Fruit fly (Drosophila melanogaster) whole organism, embryonic: ENCODE results near the gene PhKgamma.

Experiments used
- Bgb ChIP-seq: fragments of 200-800 bp; sonication (Bioruptor generic); IDR thresholded peaks from 2 replicates; pipeline ENCODE4 v1.3.6; 2022; ENCODE audit warnings: missing biosample characterization, missing genetic modification characterization; ENCODE audit not compliant: partially characterized antibody
- CG10654 ChIP-seq: fragments of 200-800 bp; sonication (Bioruptor generic); optimal IDR thresholded peaks from 2 replicates; lab custom pipeline; 2016; ENCODE audit warnings: missing biosample characterization, missing genetic modification characterization
- CG11085 ChIP-seq: fragments of 200-800 bp; sonication (Bioruptor generic); IDR thresholded peaks from 2 replicates; pipeline ENCODE4 v1.3.6; 2022; ENCODE audit warnings: missing biosample characterization, missing genetic modification characterization
- CG12299 ChIP-seq: fragments of 200-800 bp; sonication (Bioruptor generic); optimal IDR thresholded peaks from 2 replicates; lab custom pipeline; 2018; ENCODE audit warnings: missing biosample characterization, mild to moderate bottlenecking, missing genetic modification characterization
- CG12659 ChIP-seq: fragments of 200-800 bp; sonication (Bioruptor generic); optimal IDR thresholded peaks from 3 replicates; lab custom pipeline; 2017; ENCODE audit warnings: mild to moderate bottlenecking, missing biosample characterization, missing genetic modification reagents, missing genetic modification characterization
- CG12769 ChIP-seq: fragments of 200-800 bp; sonication (Bioruptor generic); optimal IDR thresholded peaks from 2 replicates; lab custom pipeline; 2019; ENCODE audit warnings: missing biosample characterization, mild to moderate bottlenecking, missing genetic modification characterization, moderate library complexity
- CG14014 ChIP-seq: fragments of 200-800 bp; sonication (Bioruptor generic); IDR thresholded peaks from 2 replicates; pipeline ENCODE4 v1.3.6; 2022; ENCODE audit warnings: missing biosample characterization, missing genetic modification characterization
- CG1529 ChIP-seq: fragments of 200-800 bp; sonication (Bioruptor generic); optimal IDR thresholded peaks from 3 replicates; lab custom pipeline; 2018; ENCODE audit warnings: missing biosample characterization, missing genetic modification characterization
- CG15479 ChIP-seq: fragments of 200-800 bp; sonication (Bioruptor generic); optimal IDR thresholded peaks from 3 replicates; lab custom pipeline; 2019; ENCODE audit warnings: missing biosample characterization, mild to moderate bottlenecking, missing genetic modification characterization, moderate library complexity
- CG16815 ChIP-seq: fragments of 200-800 bp; sonication (Bioruptor generic); optimal IDR thresholded peaks from 3 replicates; lab custom pipeline; 2017; ENCODE audit warnings: missing biosample characterization, mild to moderate bottlenecking, missing genetic modification characterization
- CG17829 ChIP-seq: fragments of 200-800 bp; optimal IDR thresholded peaks from 2 replicates; lab custom pipeline; 2019; ENCODE audit warnings: missing biosample characterization, mild to moderate bottlenecking, missing genetic modification characterization, moderate library complexity
- CG18011 ChIP-seq: fragments of 200-800 bp; sonication (Bioruptor generic); optimal IDR thresholded peaks from 2 replicates; lab custom pipeline; 2017; ENCODE audit warnings: missing biosample characterization, missing genetic modification characterization, mild to moderate bottlenecking, moderate library complexity, missing genotype
- CG18262 ChIP-seq: fragments of 200-800 bp; optimal IDR thresholded peaks from 3 replicates; lab custom pipeline; 2019; ENCODE audit warnings: missing biosample characterization, mild to moderate bottlenecking, missing genetic modification characterization, moderate library complexity
- CG18764 ChIP-seq: fragments of 200-800 bp; sonication (Bioruptor generic); optimal IDR thresholded peaks from 3 replicates; lab custom pipeline; 2016; ENCODE audit warnings: missing biosample characterization, missing genetic modification characterization
- CG31365 ChIP-seq: fragments of 200-800 bp; sonication (Bioruptor generic); optimal IDR thresholded peaks from 2 replicates; lab custom pipeline; 2018; ENCODE audit warnings: missing biosample characterization, mild to moderate bottlenecking, missing genetic modification characterization
- CG3281 ChIP-seq: fragments of 200-800 bp; sonication (Bioruptor generic); optimal IDR thresholded peaks from 3 replicates; lab custom pipeline; 2017; ENCODE audit warnings: missing biosample characterization, mild to moderate bottlenecking, missing genetic modification characterization
- CG34224 ChIP-seq: fragments of 200-800 bp; sonication (Bioruptor generic); IDR thresholded peaks from 3 replicates; pipeline ENCODE4 v1.3.6; 2022; ENCODE audit warnings: missing biosample characterization, missing genetic modification characterization; ENCODE audit not compliant: partially characterized antibody
- CG34422 ChIP-seq: fragments of 200-800 bp; sonication (Bioruptor generic); IDR thresholded peaks from 3 replicates; pipeline ENCODE4 v1.3.6; 2022; ENCODE audit warnings: missing biosample characterization, missing genetic modification characterization
- CG6654 ChIP-seq: fragments of 200-800 bp; sonication (Bioruptor generic); optimal IDR thresholded peaks from 2 replicates; lab custom pipeline; 2017; ENCODE audit warnings: missing biosample characterization, mild to moderate bottlenecking, missing genetic modification characterization
- CG6689 ChIP-seq: fragments of 200-800 bp; sonication (Bioruptor generic); IDR thresholded peaks from 2 replicates; pipeline ENCODE4 v1.3.6; 2022; ENCODE audit warnings: missing biosample characterization, missing genetic modification characterization
- CG6813 ChIP-seq: fragments of 200-800 bp; sonication (Bioruptor generic); optimal IDR thresholded peaks from 2 replicates; lab custom pipeline; 2017; ENCODE audit warnings: missing biosample characterization, missing genetic modification characterization, mild to moderate bottlenecking, moderate library complexity, missing genetic modification reagents
- CG6854 ChIP-seq: fragments of 200-800 bp; sonication (Bioruptor generic); optimal IDR thresholded peaks from 3 replicates; lab custom pipeline; 2017; ENCODE audit warnings: missing biosample characterization, mild to moderate bottlenecking, missing genetic modification characterization
- CG8924 ChIP-seq: fragments of 200-800 bp; optimal IDR thresholded peaks from 3 replicates; lab custom pipeline; 2019; ENCODE audit warnings: missing biosample characterization, mild to moderate bottlenecking, missing genetic modification characterization, moderate library complexity
- CG9437 ChIP-seq: fragments of 200-800 bp; sonication (Bioruptor generic); optimal IDR thresholded peaks from 2 replicates; lab custom pipeline; 2018; ENCODE audit warnings: missing biosample characterization, mild to moderate bottlenecking, missing genetic modification characterization
- CG9817 ChIP-seq: fragments of 200-800 bp; sonication (Bioruptor generic); optimal IDR thresholded peaks from 2 replicates; lab custom pipeline; 2018; ENCODE audit warnings: missing biosample characterization, mild to moderate bottlenecking, missing genetic modification characterization, moderate library complexity
- CG9876 ChIP-seq: fragments of 200-800 bp; sonication (Bioruptor generic); optimal IDR thresholded peaks from 2 replicates; lab custom pipeline; 2016; ENCODE audit warnings: missing biosample characterization, missing genetic modification characterization
- Camta ChIP-seq: fragments of 200-800 bp; sonication (Bioruptor generic); optimal IDR thresholded peaks from 2 replicates; lab custom pipeline; 2016; ENCODE audit warnings: missing biosample characterization, missing genetic modification characterization
- CkIIα-i1 ChIP-seq: fragments of 200-800 bp; sonication (Bioruptor generic); IDR thresholded peaks from 2 replicates; pipeline ENCODE4 v1.3.6; 2022; ENCODE audit warnings: missing biosample characterization, missing genetic modification characterization
- Doc2 ChIP-seq: fragments of 200-800 bp; sonication (Bioruptor generic); IDR thresholded peaks from 2 replicates; pipeline ENCODE4 v1.3.6; 2022; ENCODE audit warnings: missing biosample characterization, missing genetic modification characterization
- HLH54F ChIP-seq: fragments of 200-800 bp; sonication (Bioruptor generic); optimal IDR thresholded peaks from 3 replicates; lab custom pipeline; 2016; ENCODE audit warnings: missing biosample characterization, missing genetic modification characterization
- Hmr ChIP-seq: fragments of 200-800 bp; sonication (Bioruptor generic); optimal IDR thresholded peaks from 3 replicates; lab custom pipeline; 2017; ENCODE audit warnings: mild to moderate bottlenecking, missing biosample characterization, missing genetic modification reagents, missing genetic modification characterization
- Hr3 ChIP-seq: fragments of 200-800 bp; sonication (Bioruptor generic); optimal IDR thresholded peaks from 3 replicates; lab custom pipeline; 2016; ENCODE audit warnings: missing biosample characterization, missing genetic modification characterization
- Hr39 ChIP-seq: fragments of >200 bp; optimal IDR thresholded peaks from 2 replicates; lab custom pipeline; 2017
- Myb ChIP-seq: fragments of 200-800 bp; sonication (Bioruptor generic); optimal IDR thresholded peaks from 2 replicates; lab custom pipeline; 2016; ENCODE audit warnings: missing biosample characterization, missing genetic modification characterization
- NfI ChIP-seq: fragments of 200-800 bp; sonication (Bioruptor generic); optimal IDR thresholded peaks from 3 replicates; lab custom pipeline; 2018; ENCODE audit warnings: missing biosample characterization, mild to moderate bottlenecking, missing genetic modification characterization, moderate library complexity
- Side ChIP-seq: fragments of 200-800 bp; sonication (Bioruptor generic); optimal IDR thresholded peaks from 2 replicates; lab custom pipeline; 2016; ENCODE audit warnings: missing biosample characterization, missing genetic modification characterization
- Sin3A ChIP-seq: fragments of >200 bp; optimal IDR thresholded peaks from 2 replicates; lab custom pipeline; 2018
- Sry-δ ChIP-seq: fragments of 200-800 bp; sonication (Bioruptor generic); optimal IDR thresholded peaks from 2 replicates; lab custom pipeline; 2016; ENCODE audit warnings: missing biosample characterization, missing genetic modification characterization
- ac ChIP-seq: fragments of 200-800 bp; sonication (Bioruptor generic); optimal IDR thresholded peaks from 3 replicates; lab custom pipeline; 2017; ENCODE audit warnings: missing biosample characterization, mild to moderate bottlenecking, missing genetic modification characterization
- crc ChIP-seq: fragments of 200-800 bp; sonication (Bioruptor generic); optimal IDR thresholded peaks from 2 replicates; lab custom pipeline; 2016; ENCODE audit warnings: missing biosample characterization, missing genetic modification characterization
- eve ChIP-seq, 2 experiments: fragments of >200 bp; optimal IDR thresholded peaks; 2 replicates each; lab custom pipeline; 2017; ENCODE audit warnings: missing biosample characterization in 2 of 2, missing genetic modification characterization in 2 of 2
- exex ChIP-seq: fragments of 200-800 bp; sonication (Bioruptor generic); optimal IDR thresholded peaks from 4 replicates; lab custom pipeline; 2018; ENCODE audit warnings: missing biosample characterization, mild to moderate bottlenecking, missing genetic modification characterization, moderate library complexity
- gfzf ChIP-seq: fragments of 200-800 bp; sonication (Bioruptor generic); optimal IDR thresholded peaks from 2 replicates; lab custom pipeline; 2016; ENCODE audit warnings: missing biosample characterization, mild to moderate bottlenecking, missing genetic modification characterization, moderate library complexity
- hbn ChIP-seq: fragments of 200-800 bp; sonication (Bioruptor generic); IDR thresholded peaks from 2 replicates; pipeline ENCODE4 v1.3.6; 2022; ENCODE audit warnings: missing biosample characterization, missing genetic modification characterization; ENCODE audit not compliant: partially characterized antibody
- lov ChIP-seq, 2 experiments: fragments of 200-800 bp in 1 of 2; fragments of >200 bp in 1 of 2; sonication (Bioruptor generic) in 1 of 2; IDR thresholded peaks in 1 of 2; optimal IDR thresholded peaks in 1 of 2; 2 replicates in 1 of 2; 3 replicates in 1 of 2; pipeline versions ENCODE4 v1.3.6 to Lab custom; 2017 to 2022; ENCODE audit warnings: missing biosample characterization in 1 of 2, missing genetic modification characterization in 1 of 2
- prd ChIP-seq, 3 experiments: fragments of >200 bp in 2 of 3; fragments of 200-800 bp in 1 of 3; sonication (Bioruptor generic) in 1 of 3; optimal IDR thresholded peaks in 2 of 3; IDR thresholded peaks in 1 of 3; 2 replicates in 2 of 3; 3 replicates in 1 of 3; pipeline versions ENCODE4 v1.3.6 to Lab custom; 2017 to 2022; ENCODE audit warnings: missing biosample characterization in 1 of 3, missing genetic modification characterization in 1 of 3
- rib ChIP-seq: fragments of 200-800 bp; sonication (Bioruptor generic); IDR thresholded peaks from 2 replicates; pipeline ENCODE4 v1.3.6; 2022; ENCODE audit warnings: missing biosample characterization, missing genetic modification characterization
- schlank ChIP-seq: fragments of 200-800 bp; sonication (Bioruptor generic); optimal IDR thresholded peaks from 2 replicates; lab custom pipeline; 2018; ENCODE audit warnings: missing biosample characterization, mild to moderate bottlenecking, missing genetic modification characterization
- sug ChIP-seq: fragments of 200-800 bp; optimal IDR thresholded peaks from 2 replicates; lab custom pipeline; 2019; ENCODE audit warnings: missing biosample characterization, mild to moderate bottlenecking, missing genetic modification characterization, moderate library complexity

PhKgamma gene

dm6 chrX:11678539-11679040 lies 16.3 kb upstream of the PhKgamma start, which contains the start of the genes Vlet and bif (continued):
- TF ChIP-seq lov (optimal IDR thresholded peaks at IDR 0.05; lab: Kevin White, UChicago) (no peak), lov (GFP tag; IDR thresholded peaks at IDR 0.05; lab: Robert Waterston, UW) (0 out of 3 replicates have a peak, but pooled peaks have one; percentile 9), exex (no peak), Sin3A (lab: Kevin White, UChicago) (peak; percentile 10), prd (optimal IDR thresholded peaks at IDR 0.05; lab: Kevin White, UChicago) (no peak), prd (GFP tag; IDR thresholded peaks at IDR 0.05; lab: Robert Waterston, UW) (0 out of 3 replicates have a peak, but pooled peaks have one; percentile 50), Hr39 (lab: Kevin White, UChicago) (no peak), CG9876 (GFP tag; lab: Kevin White, UChicago) (no peak), crc (no peak), Sry-δ (GFP tag; lab: Kevin White, UChicago) (peak; percentile 61), CG9817 (tag; lab: Kevin White, UChicago) (peak; percentile 78), CG15479 (GFP tag; lab: Kevin White, UChicago) (no peak), HLH54F (GFP tag; lab: Kevin White, UChicago) (peak; percentile 53), CG18764 (peak; percentile 16), CG8924 (tag; lab: Kevin White, UChicago) (peak; percentile 78), CG18011 (GFP tag; lab: Kevin White, UChicago) (no peak), eve (GFP tag; optimal IDR thresholded peaks at IDR 0.05; lab: Kevin White, UChicago) (no peak), CG12659 (peak; percentile 71), CG12769 (tag; lab: Kevin White, UChicago) (no peak), Hmr (peak; percentile 71), CG34224 (GFP tag; lab: Robert Waterston, UW) (peak; percentile 43; the same call in 2 of the 3 replicates), Myb (GFP tag; lab: Kevin White, UChicago) (peak; percentile 27), CG6854 (no peak), Camta (GFP tag; lab: Kevin White, UChicago) (peak; percentile 20), CG18262 (tag; lab: Kevin White, UChicago) (peak; percentile 70), CG1529 (GFP tag; lab: Kevin White, UChicago) (peak; percentile 25), CG17829 (tag; lab: Kevin White, UChicago) (peak; percentile 69), CG34422 (no peak; the same call in 2 of the 3 replicates), CG11085 (GFP tag; lab: Robert Waterston, UW) (no peak), gfzf (GFP tag; lab: Kevin White, UChicago) (no peak), rib (GFP tag; lab: Robert Waterston, UW) (no peak), CG10654 (GFP tag; lab: Kevin White, UChicago) (peak; percentile 32), CG31365 (tag; lab: Kevin White, UChicago) (no peak), Doc2 (GFP tag; lab: Robert Waterston, UW) (no peak), CG9437 (GFP tag; lab: Kevin White, UChicago) (peak; percentile 64), CkIIα-i1 (GFP tag; lab: Robert Waterston, UW) (no peak), CG6813 (GFP tag; lab: Kevin White, UChicago) (peak; percentile 22), ac (no peak), CG16815 (GFP tag; lab: Kevin White, UChicago) (peak; percentile 44), NfI (peak; percentile 75), hbn (GFP tag; lab: Robert Waterston, UW) (peak; percentile 36; the same call in 1 of the 2 replicates), CG6654 (GFP tag; lab: Kevin White, UChicago) (peak; percentile 35), Bgb (GFP tag; lab: Robert Waterston, UW) (peak; percentile 61), CG12299 (peak; percentile 12), schlank (no peak), CG3281 (peak; percentile 68), CG6689 (GFP tag; lab: Robert Waterston, UW) (peak; percentile 49), Hr3 (GFP tag; lab: Kevin White, UChicago) (peak; percentile 75), CG14014 (GFP tag; lab: Robert Waterston, UW) (0 out of 2 replicates have a peak, but pooled peaks have one; percentile 41), Side (peak; percentile 18), sug (tag; lab: Kevin White, UChicago) (peak; percentile 69)
